Fruit fly (Drosophila melanogaster) whole organism, wandering third instar larva: ENCODE measurements around the gene Met.

Source experiments
- Abd-B ChIP-seq: fragments of >200 bp; optimal IDR thresholded peaks from 2 replicates; lab custom pipeline; 2017; ENCODE audit warnings: missing biosample characterization, missing genetic modification characterization
- CG32264 ChIP-seq: fragments of 200-800 bp; sonication (Bioruptor generic); optimal IDR thresholded peaks from 2 replicates; lab custom pipeline; 2016; ENCODE audit warnings: missing biosample characterization, missing genetic modification characterization
- CG9705 ChIP-seq: fragments of 200-800 bp; sonication (Bioruptor generic); optimal IDR thresholded peaks from 2 replicates; lab custom pipeline; 2018; ENCODE audit warnings: missing biosample characterization, mild to moderate bottlenecking, missing genetic modification characterization
- CrebA ChIP-seq: fragments of 200-800 bp; sonication (Bioruptor generic); optimal IDR thresholded peaks from 2 replicates; lab custom pipeline; 2016; ENCODE audit warnings: missing biosample characterization, mild to moderate bottlenecking, missing genetic modification characterization, borderline replicate concordance
- Dfd ChIP-seq: fragments of >200 bp; optimal IDR thresholded peaks from 2 replicates; lab custom pipeline; 2017; ENCODE audit warnings: missing biosample characterization, missing genetic modification characterization
- Dif ChIP-seq: fragments of 200-275, 200-300 bp; sonication (Bioruptor generic); optimal IDR thresholded peaks from 2 replicates; lab custom pipeline; 2018; ENCODE audit warnings: missing biosample characterization, missing genetic modification characterization; ENCODE audit not compliant: partially characterized antibody
- GATAd ChIP-seq: sonication (Bioruptor generic); optimal IDR thresholded peaks from 2 replicates; lab custom pipeline; 2016; ENCODE audit warnings: missing biosample characterization, missing genetic modification characterization
- HLH106 ChIP-seq: fragments of 200-800 bp; optimal IDR thresholded peaks from 3 replicates; lab custom pipeline; 2019; ENCODE audit warnings: missing biosample characterization, mild to moderate bottlenecking, missing genetic modification characterization, moderate library complexity
- Hr78 ChIP-seq: fragments of >200 bp; optimal IDR thresholded peaks from 2 replicates; lab custom pipeline; 2017; ENCODE audit warnings: missing biosample characterization, missing genetic modification characterization
- Hr83 ChIP-seq: fragments of 200-300 bp; sonication (Bioruptor generic); optimal IDR thresholded peaks from 2 replicates; lab custom pipeline; 2016; ENCODE audit warnings: missing biosample characterization, mild to moderate bottlenecking, missing genetic modification characterization, moderate library complexity; ENCODE audit not compliant: poor library complexity, severe bottlenecking
- Jra ChIP-seq: sonication (Bioruptor generic); optimal IDR thresholded peaks from 2 replicates; lab custom pipeline; 2016; ENCODE audit warnings: missing biosample characterization, missing genetic modification characterization
- Mio ChIP-seq: sonication (Bioruptor generic); optimal IDR thresholded peaks from 2 replicates; lab custom pipeline; 2016; ENCODE audit warnings: missing biosample characterization, missing genetic modification characterization
- Myc ChIP-seq: fragments of >200 bp; optimal IDR thresholded peaks from 2 replicates; lab custom pipeline; 2017
- N ChIP-seq: fragments of >200 bp; optimal IDR thresholded peaks from 2 replicates; lab custom pipeline; 2018; ENCODE audit warnings: missing biosample characterization, missing external identifiers, missing genetic modification characterization
- OdsH ChIP-seq: fragments of 200-800 bp; sonication (Bioruptor generic); optimal IDR thresholded peaks from 2 replicates; lab custom pipeline; 2016; ENCODE audit warnings: missing biosample characterization, mild to moderate bottlenecking, missing genetic modification characterization
- Rel ChIP-seq, 2 experiments: fragments of 200-800 bp; sonication (Bioruptor generic) in 1 of 2; optimal IDR thresholded peaks; 2 replicates in 1 of 2; 3 replicates in 1 of 2; lab custom pipeline; 2016 to 2019; ENCODE audit warnings: mild to moderate bottlenecking in 2 of 2, missing biosample characterization in 2 of 2, missing genetic modification characterization in 2 of 2, moderate library complexity in 1 of 2
- Sp1 ChIP-seq: fragments of 200-800 bp; sonication (Bioruptor generic); optimal IDR thresholded peaks from 3 replicates; lab custom pipeline; 2019; ENCODE audit warnings: missing biosample characterization, mild to moderate bottlenecking, missing genetic modification characterization, moderate library complexity
- Vsx2 ChIP-seq: fragments of 200-300, 225-300 bp; sonication (Bioruptor generic); optimal IDR thresholded peaks from 2 replicates; lab custom pipeline; 2018; ENCODE audit warnings: missing biosample characterization, missing genetic modification characterization; ENCODE audit not compliant: partially characterized antibody
- br ChIP-seq: fragments of 200-800 bp; sonication (Bioruptor generic); optimal IDR thresholded peaks from 2 replicates; lab custom pipeline; 2016; ENCODE audit warnings: missing biosample characterization, missing genetic modification characterization
- brk ChIP-seq: fragments of 200-800 bp; sonication (Bioruptor generic); optimal IDR thresholded peaks from 2 replicates; lab custom pipeline; 2016; ENCODE audit warnings: missing biosample characterization, mild to moderate bottlenecking, missing genetic modification characterization
- dl ChIP-seq, 2 experiments: fragments of 175-275, 200-275 bp in 1 of 2; fragments of 200-275 bp in 1 of 2; sonication (Bioruptor generic); optimal IDR thresholded peaks; lab custom pipeline; 2018; ENCODE audit warnings: mild to moderate bottlenecking in 2 of 2, missing biosample characterization in 2 of 2, missing genetic modification characterization in 2 of 2, moderate library complexity in 2 of 2; ENCODE audit not compliant: partially characterized antibody in 2 of 2, insufficient read depth in 1 of 2
- dmrt93B ChIP-seq: fragments of 200-800 bp; sonication (Bioruptor generic); optimal IDR thresholded peaks from 2 replicates; lab custom pipeline; 2018; ENCODE audit warnings: missing biosample characterization, mild to moderate bottlenecking, missing genetic modification characterization
- dsf ChIP-seq: sonication (Bioruptor generic); optimal IDR thresholded peaks from 2 replicates; lab custom pipeline; 2016; ENCODE audit warnings: missing biosample characterization, missing genetic modification characterization, borderline replicate concordance
- ey ChIP-seq: fragments of 200-800 bp; sonication (Bioruptor generic); optimal IDR thresholded peaks from 2 replicates; lab custom pipeline; 2016; ENCODE audit warnings: missing biosample characterization, missing genetic modification characterization
- foxo ChIP-seq, 2 experiments: fragments of 200-800 bp; sonication (Bioruptor generic); optimal IDR thresholded peaks; 2 replicates in 1 of 2; 3 replicates in 1 of 2; lab custom pipeline; 2016 to 2017; ENCODE audit warnings: missing biosample characterization in 2 of 2, missing genetic modification characterization in 2 of 2
- fru ChIP-seq: fragments of 200-800 bp; sonication (Bioruptor generic); optimal IDR thresholded peaks from 3 replicates; lab custom pipeline; 2016; ENCODE audit warnings: missing biosample characterization, mild to moderate bottlenecking, missing genetic modification characterization
- jim ChIP-seq: fragments of 175-275, 200-325 bp; sonication (Bioruptor generic); optimal IDR thresholded peaks from 2 replicates; lab custom pipeline; 2016; ENCODE audit warnings: missing biosample characterization, mild to moderate bottlenecking, missing genetic modification characterization
- lola ChIP-seq: fragments of >200 bp; optimal IDR thresholded peaks from 2 replicates; lab custom pipeline; 2017; ENCODE audit warnings: missing biosample characterization, missing genetic modification characterization
- pan ChIP-seq: fragments of >200 bp; optimal IDR thresholded peaks from 2 replicates; lab custom pipeline; 2017
- psq ChIP-seq: fragments of 200-800 bp; sonication (Bioruptor generic); optimal IDR thresholded peaks from 3 replicates; lab custom pipeline; 2017; ENCODE audit warnings: missing biosample characterization, mild to moderate bottlenecking, missing genetic modification characterization, moderate library complexity
- rgr ChIP-seq: fragments of 200-800 bp; sonication (Bioruptor generic); optimal IDR thresholded peaks from 3 replicates; lab custom pipeline; 2016; ENCODE audit warnings: missing biosample characterization, mild to moderate bottlenecking, missing genetic modification characterization
- sage ChIP-seq: fragments of 200-800 bp; sonication (Bioruptor generic); optimal IDR thresholded peaks from 2 replicates; lab custom pipeline; 2016; ENCODE audit warnings: missing biosample characterization, mild to moderate bottlenecking, missing genetic modification characterization
- tai ChIP-seq: sonication (Bioruptor generic); optimal IDR thresholded peaks from 2 replicates; lab custom pipeline; 2016; ENCODE audit warnings: missing biosample characterization, missing genetic modification characterization
- usp ChIP-seq: fragments of >200 bp; optimal IDR thresholded peaks from 2 replicates; lab custom pipeline; 2017; ENCODE audit warnings: missing biosample characterization, missing genetic modification characterization
- woc ChIP-seq: sonication (Bioruptor generic); optimal IDR thresholded peaks from 2 replicates; lab custom pipeline; 2016; ENCODE audit warnings: missing biosample characterization, mild to moderate bottlenecking, missing genetic modification characterization

The Met gene

DNA sequence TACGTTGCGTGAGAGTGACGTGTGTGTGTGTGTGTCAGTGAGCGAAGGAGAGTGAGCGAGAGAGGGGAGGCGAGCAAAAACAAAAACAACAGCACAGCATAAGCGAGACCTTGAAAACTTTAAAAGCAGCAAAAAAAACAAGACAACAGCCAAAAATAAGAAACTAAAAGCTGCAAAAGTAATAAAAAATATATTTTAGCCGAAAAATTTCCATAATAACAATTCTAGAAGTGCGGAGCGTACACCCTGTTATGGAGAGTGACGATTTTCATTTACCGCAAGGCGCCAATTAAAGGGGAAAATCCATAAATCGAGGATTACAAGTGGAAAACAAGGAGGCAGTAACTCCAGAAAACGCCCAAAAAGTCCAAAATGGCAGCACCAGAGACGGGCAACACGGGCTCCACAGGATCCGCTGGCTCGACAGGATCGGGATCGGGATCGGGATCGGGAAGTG is 600 bp downstream of the Met start:
- TF ChIP-seq Hr83 (GFP tag; lab: Kevin White, UChicago) (no peak), br (GFP tag; lab: Kevin White, UChicago) (no peak), Myc (no peak), OdsH (GFP tag; lab: Kevin White, UChicago) (no peak), GATAd (GFP tag; lab: Kevin White, UChicago) (no peak), pan (lab: Kevin White, UChicago) (no peak), jim (GFP tag; lab: Kevin White, UChicago) (no peak), psq (GFP tag; lab: Kevin White, UChicago) (no peak), N (GFP tag; lab: Kevin White, UChicago) (no peak), brk (GFP tag; lab: Kevin White, UChicago) (no peak), Rel (GFP tag; optimal IDR thresholded peaks at IDR 0.05; lab: Kevin White, UChicago) (no peak), Rel (tag; optimal IDR thresholded peaks at IDR 0.05; lab: Kevin White, UChicago) (no peak)

dm6 chrX:11619617-11620016 is 3.7 kb downstream of the Met start:
- TF ChIP-seq CrebA (no peak), OdsH (GFP tag; lab: Kevin White, UChicago) (no peak), tai (GFP tag; lab: Kevin White, UChicago) (no peak), usp (GFP tag; lab: Kevin White, UChicago) (no peak), lola (GFP tag; lab: Kevin White, UChicago) (no peak), rgr (GFP tag; lab: Kevin White, UChicago) (no peak)

DNA sequence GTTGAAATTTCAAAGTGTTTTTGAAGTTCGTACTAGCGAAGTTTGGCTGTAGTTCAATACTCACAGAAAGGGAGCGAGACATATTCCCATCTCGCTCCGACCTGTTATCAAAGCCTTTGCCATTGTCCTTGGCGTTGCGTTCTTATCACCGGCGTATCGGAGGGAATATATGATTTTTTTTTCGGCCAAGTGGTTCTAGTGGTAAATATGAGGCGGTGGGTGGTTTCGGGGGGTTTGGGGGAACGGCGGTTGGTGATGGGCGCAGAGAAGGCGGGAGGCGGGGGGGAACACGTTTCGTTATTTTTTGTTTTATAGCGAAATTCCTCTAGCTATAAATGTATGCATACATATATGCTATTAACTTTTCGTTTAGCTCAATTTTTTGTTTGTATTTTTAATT is 4.6 kb downstream of the Met start:
- no peak for TF ChIP-seq Abd-B (GFP tag; lab: Kevin White, UChicago)
- no peak for TF ChIP-seq Mio (GFP tag; lab: Kevin White, UChicago)
- TF ChIP-seq fru (GFP tag; lab: Kevin White, UChicago) = no peak
- no peak for TF ChIP-seq CG9705 (GFP tag; lab: Kevin White, UChicago)
- TF ChIP-seq Rel (GFP tag; optimal IDR thresholded peaks at IDR 0.05; lab: Kevin White, UChicago) = no peak
- TF ChIP-seq Rel (tag; optimal IDR thresholded peaks at IDR 0.05; lab: Kevin White, UChicago) = no peak
- TF ChIP-seq Sp1 (GFP tag; lab: Kevin White, UChicago) = no peak
- TF ChIP-seq HLH106 = no peak
- no peak for TF ChIP-seq Dif (GFP tag; lab: Kevin White, UChicago)
- no peak for TF ChIP-seq sage (GFP tag; lab: Kevin White, UChicago)
- no peak for TF ChIP-seq dl (GFP tag; optimal IDR thresholded peaks at IDR 0.05; lab: Kevin White, UChicago; ENCODE audit: insufficient read depth in 1 of 2, partially characterized antibody in 2 of 2)
- TF ChIP-seq foxo (GFP tag; optimal IDR thresholded peaks at IDR 0.05; lab: Kevin White, UChicago) = no peak
- no peak for TF ChIP-seq N (GFP tag; lab: Kevin White, UChicago)
- TF ChIP-seq psq (GFP tag; lab: Kevin White, UChicago) = no peak
- TF ChIP-seq dsf (GFP tag; lab: Kevin White, UChicago) = no peak
- no peak for TF ChIP-seq lola (GFP tag; lab: Kevin White, UChicago)
- no peak for TF ChIP-seq rgr (GFP tag; lab: Kevin White, UChicago)

dm6 chrX:11621315-11621865 is 5.5 kb downstream of the Met start:
- TF ChIP-seq Myc (peak; percentile 14), br (GFP tag; lab: Kevin White, UChicago) (no peak), Hr78 (GFP tag; lab: Kevin White, UChicago) (no peak)

- TF ChIP-seq psq (GFP tag; lab: Kevin White, UChicago) = peak; percentile 22
- TF ChIP-seq GATAd (GFP tag; lab: Kevin White, UChicago) = no peak
- no peak for TF ChIP-seq fru (GFP tag; lab: Kevin White, UChicago)
- no peak for TF ChIP-seq HLH106
- TF ChIP-seq Hr83 (GFP tag; lab: Kevin White, UChicago) = peak; percentile 75
- TF ChIP-seq foxo (GFP tag; optimal IDR thresholded peaks at IDR 0.05; lab: Kevin White, UChicago) = no peak
- TF ChIP-seq ey (GFP tag; lab: Kevin White, UChicago) = no peak
- TF ChIP-seq N (GFP tag; lab: Kevin White, UChicago) = no peak
- TF ChIP-seq tai (GFP tag; lab: Kevin White, UChicago) = no peak
- TF ChIP-seq dsf (GFP tag; lab: Kevin White, UChicago) = no peak
- TF ChIP-seq pan (lab: Kevin White, UChicago) = no peak
- TF ChIP-seq CG32264 (GFP tag; lab: Kevin White, UChicago) = no peak
- TF ChIP-seq Dif (GFP tag; lab: Kevin White, UChicago) = no peak
- TF ChIP-seq jim (GFP tag; lab: Kevin White, UChicago) = peak; percentile 34
- TF ChIP-seq Jra (GFP tag; lab: Kevin White, UChicago) = no peak
- TF ChIP-seq Myc = no peak
- TF ChIP-seq usp (GFP tag; lab: Kevin White, UChicago) = no peak
- TF ChIP-seq dmrt93B (GFP tag; lab: Kevin White, UChicago) = no peak
- TF ChIP-seq Abd-B (GFP tag; lab: Kevin White, UChicago) = no peak
- peak; percentile 28 for TF ChIP-seq Dfd (GFP tag; lab: Kevin White, UChicago)
- no peak for TF ChIP-seq CrebA
- TF ChIP-seq Sp1 (GFP tag; lab: Kevin White, UChicago) = peak; percentile 22
- no peak for TF ChIP-seq lola (GFP tag; lab: Kevin White, UChicago)
- TF ChIP-seq dl (GFP tag; optimal IDR thresholded peaks at IDR 0.05; lab: Kevin White, UChicago; ENCODE audit: insufficient read depth in 1 of 2, partially characterized antibody in 2 of 2) = peak in 1 of 2 experiments; percentile 4
- TF ChIP-seq woc (GFP tag; lab: Kevin White, UChicago) = no peak
- TF ChIP-seq Vsx2 (GFP tag; lab: Kevin White, UChicago) = no peak
Observed at dm6 chrX:11621866-11622648, 6.1 kb downstream of the Met start, which contains the start of gene Ptp10D. Ptp10D (plus strand) TSS chrX:11622015.
